Worm (Caenorhabditis elegans): Measurements from ENCODE around the gene K12H6.12.
A peak's percentile ranks its signal among the peaks of the same experiment; 100 is the strongest.

ce11 chrII:2861385-2862099 lies 53.6 kb downstream of the K12H6.12 start:
- TF ChIP-seq ama-1 (optimal IDR thresholded peaks at IDR 0.05) (no peak), pha-4 (GFP tag; IDR thresholded peaks at IDR 0.05) (peak; percentile 75; the same call in 1 of the 2 replicates), pha-4 (tag; optimal IDR thresholded peaks at IDR 0.05) (no peak), nhr-11 (tag; optimal IDR thresholded peaks at IDR 0.05) (no peak), unc-62 (GFP tag; optimal IDR thresholded peaks at IDR 0.05 in 1 of 2) (no peak), unc-62 (tag; optimal IDR thresholded peaks at IDR 0.05) (no peak), ztf-11 (tag; optimal IDR thresholded peaks at IDR 0.05) (no peak), R02D3.7 (tag; optimal IDR thresholded peaks at IDR 0.05) (no peak), hif-1 (tag; optimal IDR thresholded peaks at IDR 0.05) (no peak), lin-39 (tag; optimal IDR thresholded peaks at IDR 0.05) (no peak), fos-1 (tag; optimal IDR thresholded peaks at IDR 0.05) (no peak), fkh-10 (GFP tag; optimal IDR thresholded peaks at IDR 0.05) (no peak), D1046.2 (GFP tag; IDR thresholded peaks at IDR 0.05) (0 out of 2 replicates have a peak, but pooled peaks have one; percentile 20)
